Worm (Caenorhabditis elegans) whole organism, late embryonic: Measurements from ENCODE around the gene Y43F8C.16.

Source experiments
- ama-1 ChIP-seq: fragments of 150-350 bp; optimal IDR thresholded peaks from 2 replicates; lab custom pipeline; 2014
- elt-2 ChIP-seq: sonication (generic microtip); optimal IDR thresholded peaks from 2 replicates; lab custom pipeline; 2016; ENCODE audit warnings: missing genetic modification reagents, missing genetic modification characterization, missing compliant biosample characterization
- hlh-30 ChIP-seq: sonication (generic microtip); optimal IDR thresholded peaks from 2 replicates; lab custom pipeline; 2017; ENCODE audit warnings: antibody characterized with exemption, missing genetic modification characterization, missing compliant biosample characterization; ENCODE audit not compliant: insufficient read depth
- pqm-1 ChIP-seq: sonication (generic microtip); optimal IDR thresholded peaks from 2 replicates; lab custom pipeline; 2016; ENCODE audit warnings: missing genetic modification characterization, missing compliant biosample characterization
- ttx-3 ChIP-seq: sonication (generic microtip); optimal IDR thresholded peaks from 2 replicates; lab custom pipeline; 2016; ENCODE audit warnings: missing genetic modification reagents, missing genetic modification characterization, missing compliant biosample characterization

DNA sequence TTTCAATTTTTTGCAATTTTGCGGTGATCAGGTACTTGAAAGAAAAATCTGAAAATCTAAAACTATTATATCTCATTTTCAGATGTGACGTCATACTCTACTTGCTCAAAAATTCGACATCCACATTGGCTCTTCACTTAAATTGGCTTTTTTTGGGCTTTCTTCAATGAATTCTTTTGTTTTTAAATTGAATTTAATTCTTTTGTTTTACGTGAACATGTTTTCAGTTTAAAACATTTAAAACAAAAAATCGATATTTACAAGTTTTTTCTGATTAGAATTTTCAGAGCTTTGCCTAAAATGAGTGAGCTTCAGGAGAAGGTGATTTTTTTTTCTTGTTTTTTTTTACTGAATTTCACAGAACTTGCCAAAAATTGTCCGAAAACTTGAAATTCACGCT, 26.3 kb upstream of the Y43F8C.16 start, which contains the start of gene W04E12.3:
- no peak for TF ChIP-seq pqm-1 (tag; lab: Kevin White, UChicago)
- no peak for TF ChIP-seq hlh-30 (tag; lab: Kevin White, UChicago)
- TF ChIP-seq ama-1 (lab: Kevin White, UChicago): no peak
- no peak for TF ChIP-seq elt-2 (tag; lab: Kevin White, UChicago)
- no peak for TF ChIP-seq ttx-3 (tag; lab: Kevin White, UChicago)
